Fruit fly (Drosophila melanogaster): ENCODE results near the gene cyr.

cyr gene

DNA sequence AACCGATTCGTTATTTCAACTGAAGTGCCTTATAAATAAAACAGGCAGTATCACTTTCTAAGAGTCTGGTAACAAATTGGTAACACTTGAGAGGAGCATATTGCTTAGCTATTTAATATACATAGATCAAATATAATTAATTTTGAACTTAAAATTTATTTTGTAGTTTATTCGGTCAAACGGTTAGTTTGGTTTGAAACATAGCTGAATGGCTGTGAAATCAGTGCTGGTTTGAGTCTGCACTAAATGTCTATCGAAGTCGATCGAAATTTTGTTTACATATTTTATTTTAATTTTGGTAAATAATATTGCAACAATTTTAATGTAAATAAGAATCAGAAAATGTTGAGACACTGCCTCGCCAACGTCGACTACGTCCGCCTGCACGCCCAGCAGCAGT is 13.0 kb upstream of the cyr start, which contains the start of gene CG10959:
Gene CG10959, plus strand, starts transcription at position 228 of the 400 bp plus-strand sequence.
- no peak for TF ChIP-seq noc (tag; optimal IDR thresholded peaks at IDR 0.05)

DNA sequence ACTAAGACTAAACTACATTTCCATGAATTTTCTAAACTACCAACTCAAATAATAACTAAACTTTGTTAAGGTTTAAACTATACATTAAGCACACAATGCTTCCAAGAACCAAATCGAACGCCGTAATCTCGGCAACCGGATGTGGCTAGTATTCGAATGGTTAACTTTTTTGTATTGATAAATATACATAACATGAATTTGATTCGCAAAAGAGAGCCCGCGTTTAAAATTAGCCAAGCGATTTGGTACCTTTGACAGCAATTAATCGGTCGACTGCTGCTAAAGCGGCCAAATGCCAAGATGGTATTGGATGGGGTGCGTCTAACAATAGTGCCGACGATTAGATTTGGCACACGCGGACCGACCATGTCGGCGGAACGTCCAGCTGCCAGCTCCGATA is 12.1 kb upstream of the cyr start, which contains the start of gene CG15336:
Gene CG15336, plus strand, starts transcription at position 301 of the 400 bp plus-strand sequence.
- TF ChIP-seq noc (tag; optimal IDR thresholded peaks at IDR 0.05) = no peak

DNA sequence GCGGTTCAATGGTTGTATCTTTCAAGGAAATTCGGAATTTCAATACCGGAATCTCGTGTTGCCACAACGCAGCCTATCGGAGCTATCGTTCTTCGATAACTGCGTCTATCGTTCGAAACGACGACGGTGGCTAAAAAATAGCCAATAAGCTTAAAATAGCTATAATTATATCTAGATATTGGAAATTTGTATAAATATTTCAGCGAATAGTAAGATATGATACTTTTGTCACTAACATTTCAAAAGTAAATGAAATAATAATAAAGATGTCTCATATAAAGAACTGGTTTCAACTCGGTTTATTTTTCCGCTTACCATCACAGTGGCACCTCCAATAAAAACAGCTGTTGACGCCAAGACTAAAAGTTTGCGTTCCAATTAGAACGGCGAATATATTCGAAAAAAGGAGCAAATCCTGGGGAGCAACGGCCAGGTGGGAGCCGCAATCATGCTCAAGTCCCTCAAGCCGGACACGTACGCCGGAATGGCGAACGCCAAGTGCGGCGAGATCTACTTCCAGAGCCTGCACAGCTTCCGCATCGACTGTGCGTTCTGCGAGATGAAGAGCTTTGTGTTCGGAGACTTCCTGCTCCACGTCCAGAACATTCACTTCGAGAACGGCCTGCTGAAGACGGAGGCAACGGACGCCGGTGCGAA is 10.1 kb upstream of the cyr start, which contains the start of the genes alpha-PheRS and CG2129:
Gene alpha-PheRS, minus strand, starts transcription at position 102 of the 657 bp plus-strand sequence.
Gene CG2129, plus strand, starts transcription at position 339 of the 657 bp plus-strand sequence.
- peak; percentile 25 for TF ChIP-seq noc (tag; optimal IDR thresholded peaks at IDR 0.05)

dm6 chrX:8143537-8143936 is 8.0 kb upstream of the cyr start, which contains the start of gene CG17982:
Gene CG17982 (minus strand): TSS chrX:8143835.
- TF ChIP-seq noc (tag; optimal IDR thresholded peaks at IDR 0.05) = peak; percentile 91

dm6 chrX:8142067-8142462 is 6.6 kb upstream of the cyr start, which contains the start of gene Smox:
Gene Smox (minus strand): TSS chrX:8142279.
- no peak for TF ChIP-seq noc (tag; optimal IDR thresholded peaks at IDR 0.05)

dm6 chrX:8141353-8142066 is 6.0 kb upstream of the cyr start:
- peak; percentile 45 for TF ChIP-seq noc (tag; optimal IDR thresholded peaks at IDR 0.05)

- no peak for TF ChIP-seq noc (tag; optimal IDR thresholded peaks at IDR 0.05)
These were observed 5.2 kb upstream of the cyr start for dm6 chrX:8140707-8141106.

dm6 chrX:8137285-8137684 is 1.8 kb upstream of the cyr start:
- TF ChIP-seq noc (tag; optimal IDR thresholded peaks at IDR 0.05) = no peak

- peak; percentile 68 for TF ChIP-seq noc (tag; optimal IDR thresholded peaks at IDR 0.05)
These were observed 3.7 kb downstream of the cyr start, which contains the start of gene CG10958 for dm6 chrX:8131693-8132313. Gene CG10958 (plus strand): TSS chrX:8132285.

- TF ChIP-seq noc (tag; optimal IDR thresholded peaks at IDR 0.05) = no peak
These were observed 6.1 kb downstream of the cyr start, which contains the start of gene CG2116 for dm6 chrX:8129204-8129997. Gene CG2116 (plus strand): TSS chrX:8129812.

dm6 chrX:8128133-8128532 is 7.4 kb downstream of the cyr start:
- no peak for TF ChIP-seq noc (tag; optimal IDR thresholded peaks at IDR 0.05)

DNA sequence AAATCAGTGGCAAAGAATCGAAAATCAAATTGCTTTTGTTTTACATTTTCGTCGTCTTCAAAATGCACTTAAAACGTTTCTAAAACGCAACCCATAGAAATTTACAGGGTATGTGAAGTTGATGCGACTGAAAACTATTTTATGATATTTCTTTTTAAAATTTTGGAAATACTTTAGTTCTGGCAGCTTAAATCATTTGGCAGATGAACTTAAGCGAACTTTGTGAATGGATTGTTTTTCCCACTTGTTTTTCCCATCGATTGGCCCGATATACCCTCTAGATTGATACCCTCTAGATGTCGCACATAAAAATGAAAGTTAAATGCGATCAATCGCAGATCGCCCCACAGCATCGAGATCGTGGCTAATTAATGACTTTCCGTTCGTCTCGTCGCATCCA is 9.4 kb downstream of the cyr start:
- TF ChIP-seq noc (tag; optimal IDR thresholded peaks at IDR 0.05) = no peak

dm6 chrX:8125224-8125649 is 10.3 kb downstream of the cyr start:
- no peak for TF ChIP-seq noc (tag; optimal IDR thresholded peaks at IDR 0.05)

DNA sequence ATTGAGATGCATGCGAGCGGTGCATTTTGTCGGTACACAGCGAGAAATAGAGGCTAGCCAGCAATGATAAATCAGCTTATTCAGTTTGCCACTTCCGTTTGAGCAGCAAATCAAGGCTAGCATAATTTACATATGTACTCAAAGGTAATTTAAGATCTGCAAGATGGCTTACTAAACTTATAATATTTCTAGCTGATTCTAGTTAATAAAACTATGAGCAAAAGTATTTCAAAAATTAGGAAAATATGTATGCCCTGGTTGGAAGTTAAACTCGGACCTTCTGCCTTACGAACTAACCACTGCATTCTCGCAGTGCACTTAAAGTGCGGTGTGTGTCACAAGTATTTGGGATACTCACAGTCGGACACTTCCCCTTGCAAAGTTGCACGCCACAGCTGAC is 12.7 kb downstream of the cyr start:
- TF ChIP-seq noc (tag; optimal IDR thresholded peaks at IDR 0.05) = no peak

DNA sequence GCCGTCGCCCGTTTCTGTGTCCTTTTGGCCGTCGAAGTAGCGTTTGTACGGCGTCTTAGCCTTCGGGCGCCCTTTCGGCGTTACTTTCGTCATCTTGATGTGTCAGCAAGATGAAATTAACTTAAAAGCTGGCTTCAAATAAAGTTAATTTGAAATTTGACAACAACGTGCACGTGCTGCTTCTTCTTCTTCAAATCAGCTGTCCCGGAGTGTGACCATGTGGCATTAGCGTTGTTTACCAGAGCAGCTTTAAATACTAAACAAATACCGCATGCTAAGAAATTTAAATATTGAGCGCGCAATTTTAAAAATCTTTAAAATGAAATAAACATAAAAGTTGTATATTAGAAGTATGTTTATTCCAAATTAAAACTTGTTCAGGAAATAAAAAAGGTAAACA is 14.6 kb downstream of the cyr start, which contains the start of gene CG2260:
Gene CG2260, minus strand, starts transcription at position 209 of the 400 bp plus-strand sequence.
- no peak for TF ChIP-seq noc (tag; optimal IDR thresholded peaks at IDR 0.05)
